Worm (Caenorhabditis elegans): Measurements from ENCODE around the gene srh-269.
A peak's percentile ranks its signal among the peaks of the same experiment; 100 is the strongest.

srh-269 gene

ce11 chrV:16591992-16592798, at the start of gene srh-269 (continued):
- peak; percentile 85 for TF ChIP-seq F10E7.11 (tag; optimal IDR thresholded peaks at IDR 0.05)
- peak; percentile 95 for TF ChIP-seq nfyb-1 (GFP tag; IDR thresholded peaks at IDR 0.05)
- TF ChIP-seq ztf-6 (GFP tag; IDR thresholded peaks at IDR 0.05) = 0 out of 2 replicates have a peak, but pooled peaks have one; percentile 6
- peak; percentile 27 for TF ChIP-seq hlh-12 (tag; optimal IDR thresholded peaks at IDR 0.05)
- peak; percentile 93 for TF ChIP-seq ceh-79 (tag; optimal IDR thresholded peaks at IDR 0.05)
- TF ChIP-seq ZK185.1 (tag; optimal IDR thresholded peaks at IDR 0.05; ENCODE audit: poor library complexity, severe bottlenecking) = peak; percentile 74
- peak; percentile 91 for TF ChIP-seq ets-4 (GFP tag; optimal IDR thresholded peaks at IDR 0.05)
- peak; percentile 58 for TF ChIP-seq athp-1 (tag; optimal IDR thresholded peaks at IDR 0.05)
- TF ChIP-seq egrh-3 (GFP tag; IDR thresholded peaks at IDR 0.05) = peak; percentile 32
- no peak for TF ChIP-seq xnd-1 (tag; optimal IDR thresholded peaks at IDR 0.05)
- no peak for TF ChIP-seq bed-1 (GFP tag; IDR thresholded peaks at IDR 0.05)
- TF ChIP-seq rpc-1 (optimal IDR thresholded peaks at IDR 0.05) = peak; percentile 82
- peak; percentile 97 for TF ChIP-seq rpc-1 (tag; optimal IDR thresholded peaks at IDR 0.05)
- no peak for TF ChIP-seq ceh-91 (GFP tag; IDR thresholded peaks at IDR 0.05)
- TF ChIP-seq F23B12.7 (tag; optimal IDR thresholded peaks at IDR 0.05; ENCODE audit: insufficient read depth) = no peak
- peak; percentile 56 for TF ChIP-seq mxl-1 (tag; optimal IDR thresholded peaks at IDR 0.05)
- TF ChIP-seq hmg-1.2 (GFP tag; IDR thresholded peaks at IDR 0.05) = peak; percentile 81
- TF ChIP-seq akir-1 (GFP tag; optimal IDR thresholded peaks at IDR 0.05) = no peak
- peak; percentile 74 for TF ChIP-seq somi-1 (GFP tag; optimal IDR thresholded peaks at IDR 0.05)
- TF ChIP-seq mel-28 (tag; optimal IDR thresholded peaks at IDR 0.05; ENCODE audit: borderline replicate concordance) = peak; percentile 13
- peak; percentile 89 for TF ChIP-seq attf-6 (GFP tag; IDR thresholded peaks at IDR 0.05)
- TF ChIP-seq F57C9.4 (tag; optimal IDR thresholded peaks at IDR 0.05) = peak; percentile 43
- TF ChIP-seq ceh-58 (GFP tag; IDR thresholded peaks at IDR 0.05) = peak; percentile 88; the same call in 1 of the 2 replicates
- peak; percentile 68 for TF ChIP-seq D2030.7 (GFP tag; IDR thresholded peaks at IDR 0.05)
- peak; percentile 75 for TF ChIP-seq T26A5.8 (tag; optimal IDR thresholded peaks at IDR 0.05)
- TF ChIP-seq sea-2 (GFP tag; IDR thresholded peaks at IDR 0.05) = 0 out of 2 replicates have a peak, but pooled peaks have one; percentile 55
- TF ChIP-seq lsl-1 (GFP tag; optimal IDR thresholded peaks at IDR 0.05) = peak; percentile 20
- TF ChIP-seq F49E8.2 (tag; optimal IDR thresholded peaks at IDR 0.05; ENCODE audit: insufficient read depth) = peak; percentile 29
- TF ChIP-seq gei-17 (GFP tag; optimal IDR thresholded peaks at IDR 0.05) = peak; percentile 51
- peak; percentile 80 for TF ChIP-seq lsy-27 (tag; optimal IDR thresholded peaks at IDR 0.05; ENCODE audit: borderline replicate concordance, insufficient read depth)
- peak; percentile 78 for TF ChIP-seq T07F8.4 (tag; optimal IDR thresholded peaks at IDR 0.05)
- TF ChIP-seq ceh-40 (GFP tag; IDR thresholded peaks at IDR 0.05) = no peak

- no peak for TF ChIP-seq lir-1 (GFP tag; conservative IDR thresholded peaks at IDR 0.05)
- no peak for TF ChIP-seq ceh-91 (GFP tag; IDR thresholded peaks at IDR 0.05)
- TF ChIP-seq snpc-1.1 (tag; optimal IDR thresholded peaks at IDR 0.05; ENCODE audit: insufficient read depth) = peak; percentile 51
- TF ChIP-seq him-1 (tag; optimal IDR thresholded peaks at IDR 0.05) = peak; percentile 71
- no peak for TF ChIP-seq fkh-3 (tag; optimal IDR thresholded peaks at IDR 0.05)
- peak; percentile 39 for TF ChIP-seq snpc-3.4 (tag; optimal IDR thresholded peaks at IDR 0.05)
- TF ChIP-seq hrde-1 (tag; optimal IDR thresholded peaks at IDR 0.05; ENCODE audit: borderline replicate concordance) = peak; percentile 22
- TF ChIP-seq hsf-1 (GFP tag; IDR thresholded peaks at IDR 0.05) = 0 out of 2 replicates have a peak, but pooled peaks have one; percentile 42
- TF ChIP-seq Y56A3A.18 (GFP tag; IDR thresholded peaks at IDR 0.05) = 0 out of 2 replicates have a peak, but pooled peaks have one; percentile 53
- TF ChIP-seq lsy-27 (tag; optimal IDR thresholded peaks at IDR 0.05; ENCODE audit: borderline replicate concordance, insufficient read depth) = no peak
- peak; percentile 25 for TF ChIP-seq mxl-1 (tag; optimal IDR thresholded peaks at IDR 0.05)
- peak; percentile 7 for TF ChIP-seq athp-1 (tag; optimal IDR thresholded peaks at IDR 0.05)
- no peak for TF ChIP-seq nfya-1 (tag; optimal IDR thresholded peaks at IDR 0.05; ENCODE audit: borderline replicate concordance, insufficient read depth)
- TF ChIP-seq rpc-1 (optimal IDR thresholded peaks at IDR 0.05) = peak; percentile 70
- peak; percentile 85 for TF ChIP-seq rpc-1 (tag; optimal IDR thresholded peaks at IDR 0.05)
- peak; percentile 10 for TF ChIP-seq F49E8.2 (tag; optimal IDR thresholded peaks at IDR 0.05; ENCODE audit: insufficient read depth)
- TF ChIP-seq ztf-6 (GFP tag; IDR thresholded peaks at IDR 0.05) = no peak
- no peak for TF ChIP-seq nhr-179 (tag; optimal IDR thresholded peaks at IDR 0.05)
- no peak for TF ChIP-seq mes-4 (tag; optimal IDR thresholded peaks at IDR 0.05)
- TF ChIP-seq ztf-18 (tag; optimal IDR thresholded peaks at IDR 0.05) = peak; percentile 46
- TF ChIP-seq nhr-80 (tag; optimal IDR thresholded peaks at IDR 0.05) = peak; percentile 5
Measured at ce11 chrV:16640366-16640765, 48.5 kb upstream of the srh-269 start.

Measured in whole organism, young adult.